Fruit fly (Drosophila melanogaster): Measurements from ENCODE around the gene poe.

Gene poe

DNA sequence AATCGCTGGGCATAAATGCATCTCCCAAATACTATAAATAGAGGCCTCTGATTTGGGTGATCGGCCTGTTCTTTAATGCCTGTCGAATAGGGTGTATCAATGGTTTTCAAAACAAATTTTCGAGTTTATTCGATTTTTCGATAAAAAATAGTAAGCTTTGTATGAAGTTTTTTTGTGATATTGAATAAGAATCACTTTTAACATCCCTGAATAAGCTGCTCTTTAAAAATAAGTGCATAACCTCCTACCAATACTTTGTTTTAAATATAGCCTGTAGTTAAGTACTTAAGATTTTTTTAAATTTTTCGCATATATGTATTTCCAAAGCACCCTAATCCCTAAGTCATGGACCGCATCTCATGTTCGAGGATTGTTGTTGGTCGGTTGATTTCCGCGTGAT, 9.2 kb upstream of the poe start (continued):
- no peak for TF ChIP-seq CG9215 (GFP tag; IDR thresholded peaks at IDR 0.05)
- no peak for TF ChIP-seq CG2129 (GFP tag; IDR thresholded peaks at IDR 0.05; ENCODE audit: partially characterized antibody)
- no peak for TF ChIP-seq ash1 (GFP tag; optimal IDR thresholded peaks at IDR 0.05)
- TF ChIP-seq CG11696 (GFP tag; IDR thresholded peaks at IDR 0.05) = no peak
- no peak for TF ChIP-seq CG13775 (GFP tag; optimal IDR thresholded peaks at IDR 0.05)
- TF ChIP-seq CG12744 (GFP tag; optimal IDR thresholded peaks at IDR 0.05) = no peak
- no peak for TF ChIP-seq CG4820 (GFP tag; optimal IDR thresholded peaks at IDR 0.05)
- no peak for TF ChIP-seq Dref (GFP tag; IDR thresholded peaks at IDR 0.05)
- no peak for TF ChIP-seq kay (GFP tag; optimal IDR thresholded peaks at IDR 0.05)
- no peak for TF ChIP-seq emc (GFP tag; optimal IDR thresholded peaks at IDR 0.05)
- no peak for TF ChIP-seq ase (GFP tag; IDR thresholded peaks at IDR 0.05)
- TF ChIP-seq CG11695 (GFP tag; IDR thresholded peaks at IDR 0.05) = no peak
- TF ChIP-seq GATAe (GFP tag; conservative IDR thresholded peaks at IDR 0.05) = no peak
- 0 out of 2 replicates have a peak, but pooled peaks have one; percentile 13 for TF ChIP-seq chm (GFP tag; IDR thresholded peaks at IDR 0.05)
- no peak for TF ChIP-seq Fer3 (tag; optimal IDR thresholded peaks at IDR 0.05)
- no peak for TF ChIP-seq pzg (GFP tag; optimal IDR thresholded peaks at IDR 0.05)
- TF ChIP-seq toy (GFP tag; IDR thresholded peaks at IDR 0.05) = no peak
- peak; percentile 23 for TF ChIP-seq NfI (GFP tag; optimal IDR thresholded peaks at IDR 0.05)
- TF ChIP-seq lbe (GFP tag; optimal IDR thresholded peaks at IDR 0.05) = no peak
- no peak for TF ChIP-seq H15 (GFP tag; IDR thresholded peaks at IDR 0.05)
- TF ChIP-seq HHEX (GFP tag; optimal IDR thresholded peaks at IDR 0.05) = no peak
- peak; percentile 20 for TF ChIP-seq Dek (tag; optimal IDR thresholded peaks at IDR 0.05)
- no peak for TF ChIP-seq peb (GFP tag; IDR thresholded peaks at IDR 0.05)
- TF ChIP-seq sens (GFP tag) = peak; percentile 81
- TF ChIP-seq CG7928 (GFP tag; optimal IDR thresholded peaks at IDR 0.05) = no peak
- TF ChIP-seq CG3838 (GFP tag; optimal IDR thresholded peaks at IDR 0.05) = no peak
- TF ChIP-seq dati (GFP tag; IDR thresholded peaks at IDR 0.05) = no peak
- TF ChIP-seq Abd-B (GFP tag; optimal IDR thresholded peaks at IDR 0.05) = no peak
- no peak for TF ChIP-seq CG6654 (GFP tag; optimal IDR thresholded peaks at IDR 0.05)
- no peak for TF ChIP-seq CG15696 (tag; optimal IDR thresholded peaks at IDR 0.05)
- no peak for TF ChIP-seq chinmo (GFP tag; IDR thresholded peaks at IDR 0.05; ENCODE audit: partially characterized antibody)
- TF ChIP-seq CG7745 (tag; optimal IDR thresholded peaks at IDR 0.05) = no peak
- TF ChIP-seq Ets97D (GFP tag; optimal IDR thresholded peaks at IDR 0.05) = no peak
- TF ChIP-seq gcm (GFP tag; optimal IDR thresholded peaks at IDR 0.05) = peak; percentile 83
- TF ChIP-seq Eip74EF (GFP tag; optimal IDR thresholded peaks at IDR 0.05) = peak in 1 of 2 experiments; percentile 35
- TF ChIP-seq croc (GFP tag; conservative IDR thresholded peaks at IDR 0.05) = no peak
- no peak for TF ChIP-seq Taf1 (GFP tag; IDR thresholded peaks at IDR 0.05)
- no peak for TF ChIP-seq CG3995 (GFP tag; optimal IDR thresholded peaks at IDR 0.05)
- no peak for TF ChIP-seq CG10366 (GFP tag; IDR thresholded peaks at IDR 0.05)
- TF ChIP-seq mam (GFP tag; optimal IDR thresholded peaks at IDR 0.05) = no peak
- no peak for TF ChIP-seq Gsc (GFP tag; IDR thresholded peaks at IDR 0.05)
- TF ChIP-seq CG8924 (tag; optimal IDR thresholded peaks at IDR 0.05) = peak; percentile 67
- no peak for TF ChIP-seq chn (GFP tag; optimal IDR thresholded peaks at IDR 0.05)
- TF ChIP-seq CG10431 (GFP tag; optimal IDR thresholded peaks at IDR 0.05) = no peak
- no peak for TF ChIP-seq Antp (GFP tag; optimal IDR thresholded peaks at IDR 0.05)
- TF ChIP-seq Optix (GFP tag; IDR thresholded peaks at IDR 0.05) = no peak
- TF ChIP-seq CG2202 (tag; optimal IDR thresholded peaks at IDR 0.05) = peak; percentile 59
- no peak for TF ChIP-seq wek (GFP tag; optimal IDR thresholded peaks at IDR 0.05)
- no peak for TF ChIP-seq crp (GFP tag; optimal IDR thresholded peaks at IDR 0.05)
- TF ChIP-seq Lpt (GFP tag; optimal IDR thresholded peaks at IDR 0.05) = no peak
- TF ChIP-seq CG33213 (GFP tag; optimal IDR thresholded peaks at IDR 0.05) = no peak
- no peak for TF ChIP-seq CG5180 (GFP tag; optimal IDR thresholded peaks at IDR 0.05)
